Worm (Caenorhabditis elegans): ENCODE results near the gene dhs-13.

DNA sequence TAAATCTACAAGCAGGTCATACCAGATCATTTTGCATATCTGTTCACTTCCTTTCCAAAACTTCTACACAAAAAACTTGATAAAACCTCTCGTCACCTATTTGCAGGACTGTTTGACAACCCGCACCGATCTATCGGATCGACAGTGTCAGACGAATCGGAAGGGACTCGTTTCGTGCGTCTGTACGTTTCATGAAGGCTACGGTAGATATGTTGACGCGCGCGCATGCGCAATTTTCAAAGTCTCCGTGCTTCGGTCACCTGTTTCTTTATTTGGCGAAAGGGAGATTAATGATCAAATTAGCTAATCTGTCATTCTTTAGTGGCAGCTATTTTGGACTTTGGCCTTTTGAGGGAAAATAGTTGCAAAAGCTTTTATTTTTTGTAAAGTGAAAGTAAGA, 18.0 kb upstream of the dhs-13 start:
- no peak for TF ChIP-seq ceh-82 (tag; optimal IDR thresholded peaks at IDR 0.05)
- no peak for TF ChIP-seq nhr-11 (tag; optimal IDR thresholded peaks at IDR 0.05)
